Worm (Caenorhabditis elegans): ENCODE measurements around the gene lido-4.

Gene lido-4

ce11 chrX:17059760-17060159, 47.8 kb downstream of the lido-4 start:
- TF ChIP-seq hlh-26 (GFP tag; conservative IDR thresholded peaks at IDR 0.05) (no peak), Y53F4B.3 (GFP tag; IDR thresholded peaks at IDR 0.05) (no peak), nfya-2 (GFP tag; IDR thresholded peaks at IDR 0.05) (no peak), ztf-3 (GFP tag; optimal IDR thresholded peaks at IDR 0.05) (no peak), nhr-80 (tag; optimal IDR thresholded peaks at IDR 0.05) (no peak), F39B2.1 (GFP tag; IDR thresholded peaks at IDR 0.05) (no peak), ccch-3 (GFP tag; optimal IDR thresholded peaks at IDR 0.05) (no peak), hsf-1 (GFP tag; IDR thresholded peaks at IDR 0.05) (no peak), F55B11.4 (tag; optimal IDR thresholded peaks at IDR 0.05; ENCODE audit: borderline replicate concordance, insufficient read depth) (no peak), Y95B8A.8 (GFP tag; IDR thresholded peaks at IDR 0.05) (no peak), F33H1.4 (GFP tag; IDR thresholded peaks at IDR 0.05) (no peak), egrh-3 (GFP tag; IDR thresholded peaks at IDR 0.05) (no peak), K12H6.12 (tag; optimal IDR thresholded peaks at IDR 0.05) (no peak), ceh-58 (GFP tag; IDR thresholded peaks at IDR 0.05) (no peak), bed-2 (GFP tag; IDR thresholded peaks at IDR 0.05) (no peak)

- peak; percentile 2 for TF ChIP-seq somi-1 (GFP tag; optimal IDR thresholded peaks at IDR 0.05)
- no peak for TF ChIP-seq C06A6.2 (GFP tag; conservative IDR thresholded peaks at IDR 0.05)
- TF ChIP-seq cebp-1 (GFP tag; IDR thresholded peaks at IDR 0.05) = no peak
- TF ChIP-seq cebp-1 (tag; optimal IDR thresholded peaks at IDR 0.05) = peak; percentile 34
- no peak for TF ChIP-seq Y79H2A.3 (GFP tag; conservative IDR thresholded peaks at IDR 0.05)
- TF ChIP-seq egrh-3 (GFP tag; IDR thresholded peaks at IDR 0.05) = peak; percentile 73
- no peak for TF ChIP-seq snpc-3.4 (tag; optimal IDR thresholded peaks at IDR 0.05)
- TF ChIP-seq lag-1 (GFP tag; IDR thresholded peaks at IDR 0.05) = no peak
- no peak for TF ChIP-seq xnd-1 (tag; optimal IDR thresholded peaks at IDR 0.05)
- no peak for TF ChIP-seq lsy-27 (tag; optimal IDR thresholded peaks at IDR 0.05; ENCODE audit: borderline replicate concordance, insufficient read depth)
- no peak for TF ChIP-seq ztf-6 (GFP tag; IDR thresholded peaks at IDR 0.05)
- peak; percentile 45 for TF ChIP-seq chd-7 (tag; optimal IDR thresholded peaks at IDR 0.05)
- TF ChIP-seq pbrm-1 (GFP tag; IDR thresholded peaks at IDR 0.05) = 0 out of 2 replicates have a peak, but pooled peaks have one; percentile 10
- TF ChIP-seq nfyb-1 (GFP tag; IDR thresholded peaks at IDR 0.05) = 0 out of 2 replicates have a peak, but pooled peaks have one; percentile 47
- peak; percentile 40 for TF ChIP-seq ama-1 (optimal IDR thresholded peaks at IDR 0.05)
- no peak for TF ChIP-seq ama-1 (GFP tag; optimal IDR thresholded peaks at IDR 0.05)
- peak; percentile 87 for TF ChIP-seq zfh-2 (GFP tag; conservative IDR thresholded peaks at IDR 0.05)
- peak; percentile 10 for TF ChIP-seq ceh-27 (GFP tag; optimal IDR thresholded peaks at IDR 0.05)
These were observed 49.2 kb downstream of the lido-4 start for ce11 chrX:17058340-17058739.
